Worm (Caenorhabditis elegans) whole organism, young adult: ENCODE measurements around the gene C39B10.4.

ENCODE experiments used
- F49E8.2 ChIP-seq: sonication (generic microtip); optimal IDR thresholded peaks from 3 replicates; lab custom pipeline; 2017; ENCODE audit warnings: missing genetic modification characterization, mild to moderate bottlenecking, missing compliant biosample characterization, antibody characterized with exemption, moderate library complexity; ENCODE audit not compliant: insufficient read depth
- attf-3 ChIP-seq: fragments of 200-800 bp; sonication (Bioruptor generic); conservative IDR thresholded peaks from 2 replicates; pipeline ENCODE4 v1.3.6; 2022; ENCODE audit warnings: missing genetic modification reagents, missing genetic modification characterization, missing compliant biosample characterization
- dox-1 ChIP-seq: fragments of 200-800 bp; sonication (Bioruptor generic); IDR thresholded peaks from 2 replicates; pipeline ENCODE4 v1.3.6; 2022; ENCODE audit warnings: missing genetic modification reagents, missing genetic modification characterization, missing compliant biosample characterization
- gei-17 ChIP-seq: fragments of 200-800 bp; sonication (Bioruptor generic); optimal IDR thresholded peaks from 2 replicates; lab custom pipeline; 2018; ENCODE audit warnings: mild to moderate bottlenecking, missing genetic modification characterization, missing compliant biosample characterization
- lin-26 ChIP-seq: fragments of 200-800 bp; sonication (Bioruptor generic); IDR thresholded peaks from 2 replicates; pipeline ENCODE4 v1.3.6; 2022; ENCODE audit warnings: missing genetic modification reagents, missing genetic modification characterization, missing compliant biosample characterization
- lin-35 ChIP-seq, 3 experiments: fragments of 150-350 bp in 2 of 3; sonication (generic microtip) in 1 of 3; optimal IDR thresholded peaks; 2 replicates each; lab custom pipeline; 2014 to 2018; ENCODE audit warnings: missing biosample characterization in 3 of 3, missing genetic modification characterization in 3 of 3, missing genetic modification reagents in 3 of 3
- rec-8 ChIP-seq, 2 experiments: sonication (generic microtip); optimal IDR thresholded peaks; 2 replicates each; lab custom pipeline; 2016; ENCODE audit warnings: mild to moderate bottlenecking in 2 of 2, missing genetic modification characterization in 2 of 2, missing genetic modification reagents in 2 of 2, missing genotype in 2 of 2, missing biosample characterization in 1 of 2, missing compliant biosample characterization in 1 of 2, moderate library complexity in 1 of 2
- tlf-1 ChIP-seq: fragments of 200-800 bp; sonication (Bioruptor generic); optimal IDR thresholded peaks from 2 replicates; lab custom pipeline; 2018; ENCODE audit warnings: mild to moderate bottlenecking, missing genetic modification characterization, missing compliant biosample characterization

DNA sequence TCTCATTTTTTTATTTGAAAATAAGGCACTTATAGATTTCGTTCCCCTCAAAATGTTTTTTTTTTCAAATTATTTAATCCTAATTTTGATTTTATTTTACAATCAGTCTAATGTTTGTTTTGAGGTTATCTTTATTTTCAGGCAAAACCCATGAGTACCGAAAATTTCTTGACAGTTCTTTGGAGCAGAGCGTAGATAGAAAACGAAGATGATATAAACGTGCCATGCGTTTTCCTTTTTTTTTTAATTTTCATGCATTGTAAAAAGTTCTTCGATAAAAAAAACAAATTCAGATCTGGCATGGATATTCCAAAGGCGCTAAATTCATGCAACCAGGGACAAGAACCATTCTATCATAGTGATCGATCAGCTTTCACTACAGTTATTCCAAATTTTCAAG is 46.2 kb downstream of the C39B10.4 start, which contains the start of gene C33D3.5:
- TF ChIP-seq lin-35 (GFP tag; optimal IDR thresholded peaks at IDR 0.05; lab: Kevin White, UChicago) (no peak), gei-17 (no peak), F49E8.2 (tag; lab: Kevin White, UChicago) (no peak), dox-1 (GFP tag; lab: Robert Waterston, UW) (no peak), lin-26 (GFP tag; lab: Robert Waterston, UW) (no peak), attf-3 (no peak), rec-8 (tag; optimal IDR thresholded peaks at IDR 0.05; lab: Kevin White, UChicago) (no peak), tlf-1 (GFP tag; lab: Kevin White, UChicago) (no peak)
